Fruit fly (Drosophila melanogaster): ENCODE data around the gene Hsp26.

Hsp26 gene

dm6 chr3L:9370907-9371365, 6.3 kb downstream of the Hsp26 start, which contains the start of gene Fdx1 (continued):
- no peak for TF ChIP-seq klu (GFP tag; IDR thresholded peaks at IDR 0.05)
- no peak for TF ChIP-seq onecut (GFP tag; IDR thresholded peaks at IDR 0.05)
- TF ChIP-seq wek (GFP tag; optimal IDR thresholded peaks at IDR 0.05), result no peak
- TF ChIP-seq B-H1 (GFP tag; IDR thresholded peaks at IDR 0.05), result no peak
- TF ChIP-seq CG10431 (GFP tag; optimal IDR thresholded peaks at IDR 0.05), result no peak
- peak; percentile 35 for TF ChIP-seq az2 (GFP tag; optimal IDR thresholded peaks at IDR 0.05)
- TF ChIP-seq cwo (GFP tag; optimal IDR thresholded peaks at IDR 0.05), result peak; percentile 4
- TF ChIP-seq CG2875 (GFP tag; optimal IDR thresholded peaks at IDR 0.05), result no peak
- TF ChIP-seq Dek (tag; optimal IDR thresholded peaks at IDR 0.05), result peak; percentile 15
- no peak for TF ChIP-seq HHEX (GFP tag; optimal IDR thresholded peaks at IDR 0.05)
- TF ChIP-seq NFAT (GFP tag; IDR thresholded peaks at IDR 0.05), result peak; percentile 38; the same call in 1 of the 2 replicates
- no peak for TF ChIP-seq CHES-1-like (GFP tag; optimal IDR thresholded peaks at IDR 0.05)
- TF ChIP-seq cas (GFP tag; IDR thresholded peaks at IDR 0.05), result no peak
- no peak for TF ChIP-seq mirr (GFP tag; optimal IDR thresholded peaks at IDR 0.05)
- TF ChIP-seq pb (GFP tag; optimal IDR thresholded peaks at IDR 0.05), result no peak
- TF ChIP-seq CG14050 (GFP tag; IDR thresholded peaks at IDR 0.05), result no peak
- TF ChIP-seq CG6683 (GFP tag; optimal IDR thresholded peaks at IDR 0.05), result no peak
- TF ChIP-seq inv (GFP tag; IDR thresholded peaks at IDR 0.05; ENCODE audit: partially characterized antibody), result peak; percentile 37; the same call in 1 of the 2 replicates
- peak; percentile 47 for TF ChIP-seq ind (GFP tag; optimal IDR thresholded peaks at IDR 0.05)
- peak; percentile 36 for TF ChIP-seq CG3847 (GFP tag; IDR thresholded peaks at IDR 0.05)
- TF ChIP-seq CG33213 (GFP tag; optimal IDR thresholded peaks at IDR 0.05), result no peak
- TF ChIP-seq CG31388 (GFP tag; optimal IDR thresholded peaks at IDR 0.05), result no peak
- TF ChIP-seq CG9437 (GFP tag; optimal IDR thresholded peaks at IDR 0.05), result peak; percentile 10
- TF ChIP-seq insv (GFP tag; optimal IDR thresholded peaks at IDR 0.05), result no peak
- peak; percentile 23 for TF ChIP-seq Chrac-16 (GFP tag; optimal IDR thresholded peaks at IDR 0.05)
- TF ChIP-seq otp (GFP tag; IDR thresholded peaks at IDR 0.05), result no peak
- TF ChIP-seq CG14965 (GFP tag; optimal IDR thresholded peaks at IDR 0.05; ENCODE audit: borderline replicate concordance), result no peak
- TF ChIP-seq CG10209 (GFP tag; optimal IDR thresholded peaks at IDR 0.05), result no peak
- TF ChIP-seq NfI (GFP tag; optimal IDR thresholded peaks at IDR 0.05), result peak; percentile 28
- no peak for TF ChIP-seq CG2678 (tag; optimal IDR thresholded peaks at IDR 0.05)
- peak; percentile 39; the same call in 1 of the 3 replicates for TF ChIP-seq Dbx (GFP tag; IDR thresholded peaks at IDR 0.05)
- TF ChIP-seq Drgx (GFP tag; IDR thresholded peaks at IDR 0.05), result no peak
- peak; percentile 19 for TF ChIP-seq CG4424 (GFP tag; optimal IDR thresholded peaks at IDR 0.05)
- no peak for TF ChIP-seq Deaf1 (tag; optimal IDR thresholded peaks at IDR 0.05)
- peak; percentile 23 for TF ChIP-seq CG10979 (tag; optimal IDR thresholded peaks at IDR 0.05)
- TF ChIP-seq zfh1 (GFP tag; IDR thresholded peaks at IDR 0.05), result no peak
- TF ChIP-seq CG7271 (tag; optimal IDR thresholded peaks at IDR 0.05), result no peak
- no peak for TF ChIP-seq sim (GFP tag; IDR thresholded peaks at IDR 0.05)
- peak; percentile 85 for TF ChIP-seq Dp (GFP tag; optimal IDR thresholded peaks at IDR 0.05)
- TF ChIP-seq Vsx1 (GFP tag; optimal IDR thresholded peaks at IDR 0.05), result no peak
- TF ChIP-seq CG12071 (GFP tag; optimal IDR thresholded peaks at IDR 0.05), result no peak
- no peak for TF ChIP-seq CG9727 (GFP tag; optimal IDR thresholded peaks at IDR 0.05)
- TF ChIP-seq CG13287 (GFP tag; IDR thresholded peaks at IDR 0.05; ENCODE audit: partially characterized antibody), result peak; percentile 81
- peak; percentile 26 for TF ChIP-seq BtbVII (GFP tag; optimal IDR thresholded peaks at IDR 0.05)
- TF ChIP-seq CG7963 (GFP tag; IDR thresholded peaks at IDR 0.05; ENCODE audit: partially characterized antibody), result no peak
- TF ChIP-seq Six4 (GFP tag; optimal IDR thresholded peaks at IDR 0.05), result peak; percentile 11
- no peak for TF ChIP-seq Atf3 (GFP tag; optimal IDR thresholded peaks at IDR 0.05)
- no peak for TF ChIP-seq CG11504 (tag; optimal IDR thresholded peaks at IDR 0.05)
- peak; percentile 71 for TF ChIP-seq CG9932 (GFP tag; IDR thresholded peaks at IDR 0.05)
- TF ChIP-seq Ada2b (GFP tag; IDR thresholded peaks at IDR 0.05), result peak; percentile 56
- no peak for TF ChIP-seq stc (GFP tag; IDR thresholded peaks at IDR 0.05)
